Worm (Caenorhabditis elegans): ENCODE measurements around the gene T07E3.3.

- TF ChIP-seq egl-27 (tag; optimal IDR thresholded peaks at IDR 0.05) (no peak), nhr-25 (tag; optimal IDR thresholded peaks at IDR 0.05; ENCODE audit: borderline replicate concordance, insufficient read depth) (no peak), nhr-28 (tag; optimal IDR thresholded peaks at IDR 0.05) (no peak), fos-1 (tag; optimal IDR thresholded peaks at IDR 0.05) (no peak), mep-1 (tag; optimal IDR thresholded peaks at IDR 0.05) (no peak), rbr-2 (tag; optimal IDR thresholded peaks at IDR 0.05) (no peak), F44E2.7 (GFP tag; IDR thresholded peaks at IDR 0.05) (no peak), ceh-82 (tag; optimal IDR thresholded peaks at IDR 0.05) (no peak), pha-4 (GFP tag; IDR thresholded peaks at IDR 0.05) (no peak), pha-4 (tag; optimal IDR thresholded peaks at IDR 0.05) (no peak), nhr-42 (GFP tag; IDR thresholded peaks at IDR 0.05) (no peak), saeg-2 (GFP tag; IDR thresholded peaks at IDR 0.05) (no peak)
These were observed 41.6 kb downstream of the T07E3.3 start for ce11 chrIII:6945319-6945718.
